Worm (Caenorhabditis elegans) whole organism, L1 larva: ENCODE results near the gene F37A8.1.

Experiments
- C34B4.2 ChIP-seq: sonication (generic microtip); optimal IDR thresholded peaks from 2 replicates; lab custom pipeline; 2017; ENCODE audit warnings: mild to moderate bottlenecking, missing genetic modification characterization, missing compliant biosample characterization
- F16B12.6 ChIP-seq: fragments of 150-350 bp; optimal IDR thresholded peaks from 2 replicates; lab custom pipeline; 2014; ENCODE audit warnings: missing biosample characterization, missing genetic modification characterization
- Y116A8C.19 ChIP-seq: sonication (generic microtip); optimal IDR thresholded peaks from 2 replicates; lab custom pipeline; 2016; ENCODE audit warnings: missing compliant biosample characterization, missing genetic modification characterization, borderline replicate concordance
- alr-1 ChIP-seq: fragments of 200-800 bp; sonication (Bioruptor generic); optimal IDR thresholded peaks from 2 replicates; lab custom pipeline; 2018; ENCODE audit warnings: borderline replicate concordance, mild to moderate bottlenecking, missing genetic modification characterization, missing compliant biosample characterization
- ama-1 ChIP-seq: fragments of 150-350 bp; optimal IDR thresholded peaks from 2 replicates; lab custom pipeline; 2014
- blmp-1 ChIP-seq: fragments of 150-350 bp; optimal IDR thresholded peaks from 2 replicates; lab custom pipeline; 2014; ENCODE audit warnings: missing biosample characterization, missing genetic modification characterization
- ceh-63 ChIP-seq: fragments of 200-800 bp; sonication (Bioruptor generic); optimal IDR thresholded peaks from 2 replicates; lab custom pipeline; 2018; ENCODE audit warnings: mild to moderate bottlenecking, missing genetic modification characterization, missing compliant biosample characterization
- ceh-88 ChIP-seq: fragments of 200-800 bp; sonication (Bioruptor generic); IDR thresholded peaks from 2 replicates; pipeline ENCODE4 v1.3.6; 2022; ENCODE audit warnings: missing genetic modification characterization, missing compliant biosample characterization
- ceh-90 ChIP-seq: sonication (generic microtip); optimal IDR thresholded peaks from 2 replicates; lab custom pipeline; 2016; ENCODE audit warnings: missing genetic modification characterization, missing compliant biosample characterization
- ces-1 ChIP-seq: fragments of 150-350 bp; optimal IDR thresholded peaks from 2 replicates; lab custom pipeline; 2014; ENCODE audit warnings: missing biosample characterization, missing genetic modification reagents, missing genetic modification characterization
- dpl-1 ChIP-seq, 3 experiments: fragments of 150-350 bp in 2 of 3; sonication (generic microtip) in 1 of 3; optimal IDR thresholded peaks; 2 replicates each; lab custom pipeline; 2014 to 2017; ENCODE audit warnings: missing biosample characterization in 3 of 3, missing genetic modification characterization in 3 of 3, missing genetic modification reagents in 3 of 3
- dsc-1 ChIP-seq: sonication (generic microtip); optimal IDR thresholded peaks from 2 replicates; lab custom pipeline; 2016; ENCODE audit warnings: mild to moderate bottlenecking, missing genetic modification characterization, missing compliant biosample characterization
- efl-1 ChIP-seq, 4 experiments: fragments of 150-350 bp; optimal IDR thresholded peaks in 3 of 4; peaks in 1 of 4; 1 replicate in 1 of 4; 2 replicates in 3 of 4; lab custom pipeline; 2014; ENCODE audit warnings: missing biosample characterization in 2 of 4, missing genetic modification characterization in 2 of 4, missing genetic modification reagents in 2 of 4
- egl-13 ChIP-seq: sonication (generic microtip); optimal IDR thresholded peaks from 2 replicates; lab custom pipeline; 2016; ENCODE audit warnings: missing genotype, missing genetic modification reagents, missing genetic modification characterization, missing compliant biosample characterization
- egl-27 ChIP-seq, 2 experiments: fragments of 150-350 bp in 1 of 2; sonication (generic microtip); optimal IDR thresholded peaks; 3 replicates each; lab custom pipeline; 2017 to 2018; ENCODE audit warnings: missing biosample characterization in 2 of 2, missing genetic modification characterization in 2 of 2, missing genetic modification reagents in 2 of 2
- elt-2 ChIP-seq: sonication (generic microtip); optimal IDR thresholded peaks from 2 replicates; lab custom pipeline; 2016; ENCODE audit warnings: missing genetic modification characterization, mild to moderate bottlenecking, inconsistent platforms, missing compliant biosample characterization, missing genetic modification reagents
- fkh-10 ChIP-seq: sonication (generic microtip); optimal IDR thresholded peaks from 2 replicates; lab custom pipeline; 2017; ENCODE audit warnings: missing biosample characterization, missing genetic modification reagents, missing genetic modification characterization
- fkh-8 ChIP-seq: sonication (generic microtip); optimal IDR thresholded peaks from 2 replicates; lab custom pipeline; 2016; ENCODE audit warnings: mild to moderate bottlenecking, missing genetic modification characterization, missing compliant biosample characterization
- fos-1 ChIP-seq: fragments of 150-350 bp; optimal IDR thresholded peaks from 2 replicates; lab custom pipeline; 2014; ENCODE audit warnings: missing biosample characterization, missing genetic modification characterization
- hlh-4 ChIP-seq: sonication (generic microtip); optimal IDR thresholded peaks from 2 replicates; lab custom pipeline; 2016; ENCODE audit warnings: mild to moderate bottlenecking, missing genetic modification characterization, missing compliant biosample characterization
- jun-1 ChIP-seq: fragments of 150-350 bp; optimal IDR thresholded peaks from 2 replicates; lab custom pipeline; 2014; ENCODE audit warnings: missing biosample characterization, missing genetic modification reagents, missing genetic modification characterization
- lin-14 ChIP-seq: fragments of 200-800 bp; sonication (Bioruptor generic); optimal IDR thresholded peaks from 2 replicates; lab custom pipeline; 2018; ENCODE audit warnings: mild to moderate bottlenecking, missing genetic modification characterization, moderate library complexity, missing compliant biosample characterization
- lin-35 ChIP-seq, 2 experiments: fragments of 150-350 bp; optimal IDR thresholded peaks; 2 replicates each; lab custom pipeline; 2014; ENCODE audit warnings: missing biosample characterization in 2 of 2, missing genetic modification characterization in 2 of 2, missing genetic modification reagents in 2 of 2
- lin-39 ChIP-seq: fragments of 150-350 bp; optimal IDR thresholded peaks from 2 replicates; lab custom pipeline; 2014; ENCODE audit warnings: missing biosample characterization, missing genetic modification reagents, missing genetic modification characterization
- lsy-2 ChIP-seq, 2 experiments: fragments of 150-350 bp; optimal IDR thresholded peaks; 2 replicates each; lab custom pipeline; 2014; ENCODE audit warnings: missing biosample characterization in 2 of 2, missing genetic modification characterization in 2 of 2
- mab-9 ChIP-seq: fragments of 200-800 bp; sonication (Bioruptor generic); IDR thresholded peaks from 2 replicates; pipeline ENCODE4 v1.3.6; 2022; ENCODE audit warnings: missing genetic modification reagents, missing genetic modification characterization, missing compliant biosample characterization
- mep-1 ChIP-seq: fragments of 150-350 bp; optimal IDR thresholded peaks from 2 replicates; lab custom pipeline; 2014; ENCODE audit warnings: missing biosample characterization, missing genetic modification characterization
- nhr-19 ChIP-seq: fragments of 200-800 bp; sonication (Bioruptor generic); conservative IDR thresholded peaks from 2 replicates; pipeline ENCODE4 v1.3.6; 2022; ENCODE audit warnings: missing genetic modification characterization, missing compliant biosample characterization
- nhr-20 ChIP-seq: sonication (generic microtip); optimal IDR thresholded peaks from 2 replicates; lab custom pipeline; 2016; ENCODE audit warnings: mild to moderate bottlenecking, missing genetic modification characterization, missing compliant biosample characterization
- nhr-237 ChIP-seq: fragments of 150-350 bp; optimal IDR thresholded peaks from 2 replicates; lab custom pipeline; 2014; ENCODE audit warnings: missing biosample characterization, missing genetic modification characterization
- nhr-28 ChIP-seq: fragments of 150-350 bp; optimal IDR thresholded peaks from 2 replicates; lab custom pipeline; 2014; ENCODE audit warnings: missing biosample characterization, missing genetic modification characterization
- nhr-71 ChIP-seq: sonication (generic microtip); optimal IDR thresholded peaks from 2 replicates; lab custom pipeline; 2016; ENCODE audit warnings: mild to moderate bottlenecking, missing genetic modification characterization, moderate library complexity, missing compliant biosample characterization
- nhr-84 ChIP-seq: sonication (generic microtip); optimal IDR thresholded peaks from 2 replicates; lab custom pipeline; 2017; ENCODE audit warnings: missing biosample characterization, missing genetic modification characterization
- nhr-85 ChIP-seq: sonication (generic microtip); peaks from one replicate; lab custom pipeline; 2016; ENCODE audit warnings: missing genetic modification characterization, inconsistent platforms, missing compliant biosample characterization
- pag-3 ChIP-seq: sonication (generic microtip); optimal IDR thresholded peaks from 2 replicates; lab custom pipeline; 2017; ENCODE audit warnings: missing genetic modification characterization, mild to moderate bottlenecking, missing compliant biosample characterization, antibody characterized with exemption, borderline replicate concordance; ENCODE audit not compliant: insufficient read depth
- pax-3 ChIP-seq: fragments of 200-800 bp; sonication (Bioruptor generic); optimal IDR thresholded peaks from 2 replicates; lab custom pipeline; 2018; ENCODE audit warnings: mild to moderate bottlenecking, missing genetic modification characterization, moderate library complexity, missing compliant biosample characterization
- pqm-1 ChIP-seq: sonication (generic microtip); optimal IDR thresholded peaks from 3 replicates; lab custom pipeline; 2017; ENCODE audit warnings: missing biosample characterization, missing genetic modification characterization
- rnt-1 ChIP-seq: sonication (generic microtip); optimal IDR thresholded peaks from 2 replicates; lab custom pipeline; 2016; ENCODE audit warnings: mild to moderate bottlenecking, missing genetic modification characterization, moderate library complexity, missing compliant biosample characterization
- snu-23 ChIP-seq: sonication (generic microtip); optimal IDR thresholded peaks from 2 replicates; lab custom pipeline; 2016; ENCODE audit warnings: missing genetic modification characterization, missing compliant biosample characterization
- sox-4 ChIP-seq: sonication (generic microtip); optimal IDR thresholded peaks from 2 replicates; lab custom pipeline; 2016; ENCODE audit warnings: missing genetic modification characterization, missing compliant biosample characterization
- swsn-7 ChIP-seq: sonication (generic microtip); optimal IDR thresholded peaks from 2 replicates; lab custom pipeline; 2016; ENCODE audit warnings: missing genetic modification characterization, missing compliant biosample characterization
- tbx-2 ChIP-seq: sonication (generic microtip); optimal IDR thresholded peaks from 2 replicates; lab custom pipeline; 2016; ENCODE audit warnings: missing genetic modification characterization, missing compliant biosample characterization
- unc-130 ChIP-seq: fragments of 150-350 bp; optimal IDR thresholded peaks from 2 replicates; lab custom pipeline; 2017; ENCODE audit warnings: missing biosample characterization, missing genetic modification characterization, inconsistent platforms
- unc-86 ChIP-seq: sonication (generic microtip); optimal IDR thresholded peaks from 2 replicates; lab custom pipeline; 2016; ENCODE audit warnings: missing genetic modification characterization, missing compliant biosample characterization
- unc-98 ChIP-seq: fragments of 200-800 bp; sonication (Bioruptor generic); IDR thresholded peaks from 2 replicates; pipeline ENCODE4 v1.3.6; 2022; ENCODE audit warnings: missing genetic modification characterization, missing compliant biosample characterization
- xbp-1 ChIP-seq: sonication (generic microtip); optimal IDR thresholded peaks from 2 replicates; lab custom pipeline; 2016; ENCODE audit warnings: missing genetic modification characterization, missing compliant biosample characterization
- zip-4 ChIP-seq: fragments of 200-800 bp; sonication (Bioruptor generic); optimal IDR thresholded peaks from 2 replicates; lab custom pipeline; 2018; ENCODE audit warnings: mild to moderate bottlenecking, missing genetic modification characterization, moderate library complexity, missing compliant biosample characterization
- ztf-11 ChIP-seq, 2 experiments: sonication (generic microtip); optimal IDR thresholded peaks; 2 replicates each; lab custom pipeline; 2016 to 2017; ENCODE audit warnings: missing genetic modification characterization in 2 of 2, missing biosample characterization in 1 of 2, missing compliant biosample characterization in 1 of 2
- ztf-4 ChIP-seq: fragments of 150-350 bp; optimal IDR thresholded peaks from 2 replicates; lab custom pipeline; 2014; ENCODE audit warnings: missing biosample characterization, missing genetic modification characterization

The F37A8.1 gene

ce11 chrIII:3914836-3915235, 13.4 kb upstream of the F37A8.1 start:
- TF ChIP-seq rnt-1 (tag; lab: Kevin White, UChicago) (peak; percentile 60), nhr-71 (tag; lab: Kevin White, UChicago) (peak; percentile 37), lin-14 (peak; percentile 47), nhr-20 (tag; lab: Kevin White, UChicago) (peak; percentile 31), nhr-19 (GFP tag; lab: Robert Waterston, UW) (peak; percentile 18; the same call in 1 of the 2 replicates), egl-27 (tag; optimal IDR thresholded peaks at IDR 0.05; lab: Kevin White, UChicago) (no peak), fos-1 (tag; lab: Kevin White, UChicago) (no peak), ztf-11 (tag; optimal IDR thresholded peaks at IDR 0.05; lab: Kevin White, UChicago) (no peak), elt-2 (no peak), swsn-7 (no peak), lsy-2 (tag; optimal IDR thresholded peaks at IDR 0.05; lab: Kevin White, UChicago) (peak in 1 of 2 experiments; percentile 21), lin-35 (GFP tag; optimal IDR thresholded peaks at IDR 0.05; lab: Kevin White, UChicago) (no peak), pag-3 (tag; lab: Kevin White, UChicago) (peak; percentile 64)

ce11 chrIII:3915705-3916104, 12.5 kb upstream of the F37A8.1 start:
- peak; percentile 58 for TF ChIP-seq lin-14
- TF ChIP-seq dsc-1 (tag; lab: Kevin White, UChicago), result peak; percentile 15
- peak in 1 of 2 experiments; percentile 16 for TF ChIP-seq efl-1 (optimal IDR thresholded peaks at IDR 0.05; lab: Kevin White, UChicago)
- no peak for TF ChIP-seq efl-1 (GFP tag; optimal IDR thresholded peaks at IDR 0.05 in 1 of 2; lab: Kevin White, UChicago)
- peak in 1 of 3 experiments; percentile 17 for TF ChIP-seq dpl-1 (GFP tag; optimal IDR thresholded peaks at IDR 0.05; lab: Kevin White, UChicago)
- no peak for TF ChIP-seq elt-2
- TF ChIP-seq nhr-20 (tag; lab: Kevin White, UChicago), result no peak
- peak; percentile 65 for TF ChIP-seq mep-1
- TF ChIP-seq blmp-1 (tag; lab: Kevin White, UChicago), result peak; percentile 44
- no peak for TF ChIP-seq ztf-4 (tag; lab: Kevin White, UChicago)
- TF ChIP-seq nhr-84 (tag; lab: Kevin White, UChicago), result no peak
- peak in 1 of 2 experiments; percentile 23 for TF ChIP-seq lin-35 (GFP tag; optimal IDR thresholded peaks at IDR 0.05; lab: Kevin White, UChicago)
- TF ChIP-seq nhr-85, result no peak
- TF ChIP-seq mab-9, result no peak
- peak; percentile 34 for TF ChIP-seq snu-23 (GFP tag; lab: Kevin White, UChicago)
- peak; percentile 4 to 19 for TF ChIP-seq lsy-2 (tag; optimal IDR thresholded peaks at IDR 0.05; lab: Kevin White, UChicago)
- TF ChIP-seq rnt-1 (tag; lab: Kevin White, UChicago), result peak; percentile 20

- TF ChIP-seq egl-13 (tag; lab: Kevin White, UChicago) (no peak), C34B4.2 (no peak), ztf-4 (tag; lab: Kevin White, UChicago) (peak; percentile 22), pax-3 (tag; lab: Kevin White, UChicago) (no peak), nhr-237 (tag; lab: Kevin White, UChicago) (no peak), tbx-2 (tag; lab: Kevin White, UChicago) (peak; percentile 49), nhr-85 (peak; percentile 73), nhr-28 (tag; lab: Kevin White, UChicago) (no peak), unc-130 (tag; lab: Kevin White, UChicago) (peak; percentile 53), unc-98 (GFP tag; lab: Robert Waterston, UW) (no peak), xbp-1 (tag; lab: Kevin White, UChicago) (peak; percentile 55), hlh-4 (tag; lab: Kevin White, UChicago) (no peak), ama-1 (lab: Kevin White, UChicago) (no peak), lin-39 (tag; lab: Kevin White, UChicago) (peak; percentile 4), ceh-63 (GFP tag; lab: Kevin White, UChicago) (no peak), egl-27 (tag; optimal IDR thresholded peaks at IDR 0.05; lab: Kevin White, UChicago) (no peak), jun-1 (tag; lab: Kevin White, UChicago) (no peak), unc-86 (tag; lab: Kevin White, UChicago) (peak; percentile 35), pqm-1 (tag; lab: Kevin White, UChicago) (no peak), ces-1 (GFP tag; lab: Kevin White, UChicago) (no peak), F16B12.6 (peak; percentile 19), ceh-88 (no peak), fkh-8 (tag; lab: Kevin White, UChicago) (peak; percentile 34), fkh-10 (GFP tag; lab: Kevin White, UChicago) (no peak), alr-1 (tag; lab: Kevin White, UChicago) (no peak), zip-4 (GFP tag; lab: Kevin White, UChicago) (no peak), sox-4 (tag; lab: Kevin White, UChicago) (no peak), Y116A8C.19 (tag; lab: Kevin White, UChicago) (no peak), ceh-90 (no peak)
Measured at ce11 chrIII:3916624-3917023, 11.6 kb upstream of the F37A8.1 start, which contains the start of gene ccdc-47. TSS of gene ccdc-47 (plus strand) at chrIII:3916967.
